Fruit fly (Drosophila melanogaster) whole organism, embryonic: ENCODE measurements around the gene lin-52.
A peak's percentile ranks its signal among the peaks of the same experiment; 100 is the strongest.

ENCODE experiments used
- B-H2 ChIP-seq: fragments of 200-800 bp; sonication (Bioruptor generic); optimal IDR thresholded peaks from 2 replicates; lab custom pipeline; 2018; ENCODE audit warnings: missing biosample characterization, mild to moderate bottlenecking, missing genetic modification characterization
- CG10366 ChIP-seq: fragments of 200-800 bp; sonication (Bioruptor generic); IDR thresholded peaks from 2 replicates; pipeline ENCODE4 v1.3.6; 2022; ENCODE audit warnings: missing biosample characterization, missing genetic modification characterization
- CG11093 ChIP-seq: fragments of 200-800 bp; sonication (Bioruptor generic); IDR thresholded peaks from 3 replicates; pipeline ENCODE4 v1.3.6; 2022; ENCODE audit warnings: missing biosample characterization, missing genetic modification characterization
- CG11723 ChIP-seq: fragments of 200-800 bp; sonication (Bioruptor generic); optimal IDR thresholded peaks from 2 replicates; lab custom pipeline; 2017; ENCODE audit warnings: missing biosample characterization, mild to moderate bottlenecking, missing genetic modification characterization
- CG12155 ChIP-seq: fragments of 200-800 bp; sonication (Bioruptor generic); optimal IDR thresholded peaks from 3 replicates; lab custom pipeline; 2016; ENCODE audit warnings: missing biosample characterization, missing genetic modification characterization
- CG13296 ChIP-seq: fragments of 200-800 bp; sonication (Bioruptor generic); optimal IDR thresholded peaks from 3 replicates; lab custom pipeline; 2018; ENCODE audit warnings: missing biosample characterization, mild to moderate bottlenecking, missing genetic modification characterization
- CG14860 ChIP-seq: fragments of 200-800 bp; sonication (Bioruptor generic); IDR thresholded peaks from 3 replicates; pipeline ENCODE4 v1.3.6; 2022; ENCODE audit warnings: missing biosample characterization, missing genetic modification characterization; ENCODE audit not compliant: partially characterized antibody
- CG17829 ChIP-seq: fragments of 200-800 bp; optimal IDR thresholded peaks from 2 replicates; lab custom pipeline; 2019; ENCODE audit warnings: missing biosample characterization, mild to moderate bottlenecking, missing genetic modification characterization, moderate library complexity
- CG2120 ChIP-seq: fragments of 200-800 bp; sonication (Bioruptor generic); optimal IDR thresholded peaks from 3 replicates; lab custom pipeline; 2016; ENCODE audit warnings: missing biosample characterization, missing genetic modification characterization
- CG33213 ChIP-seq: fragments of 200-800 bp; sonication (Bioruptor generic); optimal IDR thresholded peaks from 3 replicates; lab custom pipeline; 2016; ENCODE audit warnings: missing biosample characterization, missing genetic modification characterization
- CG6791 ChIP-seq: fragments of 200-800 bp; sonication (Bioruptor generic); IDR thresholded peaks from 3 replicates; pipeline ENCODE4 v1.3.6; 2022; ENCODE audit warnings: missing biosample characterization, missing genetic modification characterization; ENCODE audit not compliant: partially characterized antibody
- CG7786 ChIP-seq: fragments of 200-800 bp; sonication (Bioruptor generic); optimal IDR thresholded peaks from 2 replicates; lab custom pipeline; 2016; ENCODE audit warnings: missing biosample characterization, missing genetic modification characterization
- CG9727 ChIP-seq: fragments of 200-800 bp; sonication (Bioruptor generic); optimal IDR thresholded peaks from 3 replicates; lab custom pipeline; 2017; ENCODE audit warnings: missing biosample characterization, mild to moderate bottlenecking, missing genetic modification characterization
- Dek ChIP-seq: fragments of 200-800 bp; sonication (Bioruptor generic); optimal IDR thresholded peaks from 3 replicates; lab custom pipeline; 2019; ENCODE audit warnings: missing biosample characterization, mild to moderate bottlenecking, missing genetic modification characterization, moderate library complexity
- Hmr ChIP-seq: fragments of 200-800 bp; sonication (Bioruptor generic); optimal IDR thresholded peaks from 3 replicates; lab custom pipeline; 2017; ENCODE audit warnings: mild to moderate bottlenecking, missing biosample characterization, missing genetic modification reagents, missing genetic modification characterization
- Lim3 ChIP-seq: fragments of 200-800 bp; sonication (Bioruptor generic); IDR thresholded peaks from 2 replicates; pipeline ENCODE4 v1.3.6; 2022; ENCODE audit warnings: missing biosample characterization, missing genetic modification characterization
- Med ChIP-seq: fragments of 200-800 bp; sonication (Bioruptor generic); peaks from one replicate; lab custom pipeline; 2016; ENCODE audit warnings: missing biosample characterization, missing genetic modification characterization, mild to moderate bottlenecking, inconsistent platforms, moderate library complexity
- Nf-YA ChIP-seq: fragments of 200-800 bp; sonication (Bioruptor generic); IDR thresholded peaks from 2 replicates; pipeline ENCODE4 v1.3.6; 2022; ENCODE audit warnings: missing biosample characterization, missing genetic modification characterization
- Optix ChIP-seq: fragments of 200-800 bp; sonication (Bioruptor generic); IDR thresholded peaks from 3 replicates; pipeline ENCODE4 v1.3.6; 2022; ENCODE audit warnings: missing biosample characterization, missing genetic modification characterization
- Ravus ChIP-seq: fragments of 200-800 bp; sonication (Bioruptor generic); IDR thresholded peaks from 2 replicates; pipeline ENCODE4 v1.3.6; 2022; ENCODE audit warnings: missing biosample characterization, missing genetic modification characterization
- ato ChIP-seq: fragments of 200-800 bp; sonication (Bioruptor generic); IDR thresholded peaks from 2 replicates; pipeline ENCODE4 v1.3.6; 2022; ENCODE audit warnings: missing biosample characterization, missing genetic modification characterization; ENCODE audit not compliant: partially characterized antibody
- bigmax ChIP-seq: fragments of 200-800 bp; sonication (Bioruptor generic); optimal IDR thresholded peaks from 2 replicates; lab custom pipeline; 2018; ENCODE audit warnings: missing biosample characterization, mild to moderate bottlenecking, missing genetic modification characterization
- bsh ChIP-seq, 2 experiments: fragments of 200-800 bp; sonication (Bioruptor generic); optimal IDR thresholded peaks; 2 replicates each; lab custom pipeline; 2017 to 2018; ENCODE audit warnings: mild to moderate bottlenecking in 2 of 2, missing biosample characterization in 2 of 2, missing genetic modification characterization in 2 of 2, moderate library complexity in 1 of 2
- crp ChIP-seq, 2 experiments: fragments of 200-800 bp; sonication (Bioruptor generic); optimal IDR thresholded peaks; 2 replicates in 1 of 2; 3 replicates in 1 of 2; lab custom pipeline; 2017; ENCODE audit warnings: missing biosample characterization in 2 of 2, missing genetic modification characterization in 2 of 2, mild to moderate bottlenecking in 1 of 2, moderate library complexity in 1 of 2
- da ChIP-seq: fragments of 200-800 bp; sonication (Bioruptor generic); optimal IDR thresholded peaks from 2 replicates; lab custom pipeline; 2016; ENCODE audit warnings: missing biosample characterization, missing genetic modification characterization
- danr ChIP-seq: fragments of 200-800 bp; sonication (Bioruptor generic); IDR thresholded peaks from 2 replicates; pipeline ENCODE4 v1.3.6; 2022; ENCODE audit warnings: missing biosample characterization, missing genetic modification characterization
- esg ChIP-seq: fragments of 200-800 bp; sonication (Bioruptor generic); conservative IDR thresholded peaks from 2 replicates; pipeline ENCODE4 v1.3.6; 2022; ENCODE audit warnings: missing biosample characterization, missing genetic modification characterization
- eve ChIP-seq, 2 experiments: fragments of >200 bp; optimal IDR thresholded peaks; 2 replicates each; lab custom pipeline; 2017; ENCODE audit warnings: missing biosample characterization in 2 of 2, missing genetic modification characterization in 2 of 2
- exex ChIP-seq: fragments of 200-800 bp; sonication (Bioruptor generic); optimal IDR thresholded peaks from 4 replicates; lab custom pipeline; 2018; ENCODE audit warnings: missing biosample characterization, mild to moderate bottlenecking, missing genetic modification characterization, moderate library complexity
- gce ChIP-seq: fragments of 200-800 bp; sonication (Bioruptor generic); IDR thresholded peaks from 3 replicates; pipeline ENCODE4 v1.3.6; 2022; ENCODE audit warnings: missing biosample characterization, missing genetic modification characterization
- her ChIP-seq: fragments of 200-800 bp; sonication (Bioruptor generic); optimal IDR thresholded peaks from 2 replicates; lab custom pipeline; 2016; ENCODE audit warnings: missing biosample characterization, missing genetic modification characterization
- insv ChIP-seq, 2 experiments: fragments of 200-800 bp; sonication (Bioruptor generic); optimal IDR thresholded peaks; 3 replicates each; lab custom pipeline; 2016 to 2018; ENCODE audit warnings: missing biosample characterization in 2 of 2, missing genetic modification characterization in 2 of 2
- jumu ChIP-seq: fragments of 200-800 bp; sonication (Bioruptor generic); optimal IDR thresholded peaks from 3 replicates; lab custom pipeline; 2016; ENCODE audit warnings: missing biosample characterization, missing genetic modification characterization
- knrl ChIP-seq: fragments of 200-800 bp; sonication (Bioruptor generic); IDR thresholded peaks from 3 replicates; pipeline ENCODE4 v1.3.6; 2022; ENCODE audit warnings: missing biosample characterization, missing genetic modification characterization; ENCODE audit not compliant: partially characterized antibody
- lov ChIP-seq, 2 experiments: fragments of 200-800 bp in 1 of 2; fragments of >200 bp in 1 of 2; sonication (Bioruptor generic) in 1 of 2; IDR thresholded peaks in 1 of 2; optimal IDR thresholded peaks in 1 of 2; 2 replicates in 1 of 2; 3 replicates in 1 of 2; pipeline versions ENCODE4 v1.3.6 to Lab custom; 2017 to 2022; ENCODE audit warnings: missing biosample characterization in 1 of 2, missing genetic modification characterization in 1 of 2
- mirr ChIP-seq: fragments of 200-800 bp; sonication (Bioruptor generic); optimal IDR thresholded peaks from 3 replicates; lab custom pipeline; 2018; ENCODE audit warnings: missing biosample characterization, mild to moderate bottlenecking, missing genetic modification characterization
- nerfin-2 ChIP-seq: fragments of 200-800 bp; sonication (Bioruptor generic); IDR thresholded peaks from 2 replicates; pipeline ENCODE4 v1.3.6; 2022; ENCODE audit warnings: missing biosample characterization, missing genetic modification characterization; ENCODE audit not compliant: partially characterized antibody
- pita ChIP-seq: fragments of 200-800 bp; sonication (Bioruptor generic); optimal IDR thresholded peaks from 2 replicates; lab custom pipeline; 2017; ENCODE audit warnings: missing biosample characterization, mild to moderate bottlenecking, missing genetic modification characterization
- pzg ChIP-seq: fragments of 200-800 bp; sonication (Bioruptor generic); optimal IDR thresholded peaks from 3 replicates; lab custom pipeline; 2018; ENCODE audit warnings: missing biosample characterization, mild to moderate bottlenecking, missing genetic modification characterization, moderate library complexity
- salm ChIP-seq: fragments of 200-800 bp; sonication (Bioruptor generic); optimal IDR thresholded peaks from 2 replicates; lab custom pipeline; 2018; ENCODE audit warnings: missing biosample characterization, mild to moderate bottlenecking, missing genetic modification characterization
- sc ChIP-seq, 3 experiments: fragments of >200 bp in 2 of 3; fragments of 200-800 bp in 1 of 3; sonication (Bioruptor generic) in 1 of 3; optimal IDR thresholded peaks; 2 replicates in 2 of 3; 3 replicates in 1 of 3; lab custom pipeline; 2017; ENCODE audit warnings: mild to moderate bottlenecking in 1 of 3, missing biosample characterization in 1 of 3, missing genetic modification characterization in 1 of 3, missing genetic modification reagents in 1 of 3
- schlank ChIP-seq: fragments of 200-800 bp; sonication (Bioruptor generic); optimal IDR thresholded peaks from 2 replicates; lab custom pipeline; 2018; ENCODE audit warnings: missing biosample characterization, mild to moderate bottlenecking, missing genetic modification characterization
- slbo ChIP-seq: fragments of 200-800 bp; sonication (Bioruptor generic); IDR thresholded peaks from 2 replicates; pipeline ENCODE4 v1.3.6; 2022; ENCODE audit warnings: missing biosample characterization, missing genetic modification characterization
- sna ChIP-seq: fragments of 200-800 bp; sonication (Bioruptor generic); IDR thresholded peaks from 2 replicates; pipeline ENCODE4 v1.3.6; 2022; ENCODE audit warnings: missing biosample characterization, missing genetic modification characterization; ENCODE audit not compliant: partially characterized antibody
- sr ChIP-seq: fragments of 200-800 bp; sonication (Bioruptor generic); IDR thresholded peaks from 3 replicates; pipeline ENCODE4 v1.3.6; 2022; ENCODE audit warnings: missing biosample characterization, missing genetic modification characterization
- stwl ChIP-seq: fragments of 200-800 bp; sonication (Bioruptor generic); optimal IDR thresholded peaks from 3 replicates; lab custom pipeline; 2018; ENCODE audit warnings: missing biosample characterization, mild to moderate bottlenecking, missing genetic modification characterization, moderate library complexity
- sug ChIP-seq: fragments of 200-800 bp; optimal IDR thresholded peaks from 2 replicates; lab custom pipeline; 2019; ENCODE audit warnings: missing biosample characterization, mild to moderate bottlenecking, missing genetic modification characterization, moderate library complexity
- vfl ChIP-seq: fragments of 200-800 bp; sonication (Bioruptor generic); optimal IDR thresholded peaks from 2 replicates; lab custom pipeline; 2016; ENCODE audit warnings: missing biosample characterization, missing genetic modification characterization

Gene lin-52

dm6 chrX:5735268-5735941 is 19.4 kb downstream of the lin-52 start (continued):
- TF ChIP-seq CG12155 (GFP tag; lab: Kevin White, UChicago) (peak; percentile 69), her (GFP tag; lab: Kevin White, UChicago) (no peak), salm (peak; percentile 48), CG17829 (tag; lab: Kevin White, UChicago) (peak; percentile 76), vfl (GFP tag; lab: Kevin White, UChicago) (no peak), da (GFP tag; lab: Kevin White, UChicago) (no peak), ato (GFP tag; lab: Robert Waterston, UW) (no peak), stwl (tag; lab: Kevin White, UChicago) (no peak), knrl (GFP tag; lab: Robert Waterston, UW) (no peak), CG9727 (GFP tag; lab: Kevin White, UChicago) (peak; percentile 66), Dek (tag; lab: Kevin White, UChicago) (peak; percentile 78), B-H2 (GFP tag; lab: Kevin White, UChicago) (no peak), CG6791 (GFP tag; lab: Robert Waterston, UW) (no peak), Med (GFP tag; lab: Kevin White, UChicago) (peak; percentile 94), nerfin-2 (GFP tag; lab: Robert Waterston, UW) (no peak), pzg (GFP tag; lab: Kevin White, UChicago) (no peak), CG7786 (peak; percentile 24), CG10366 (GFP tag; lab: Robert Waterston, UW) (peak; percentile 78), danr (GFP tag; lab: Robert Waterston, UW) (no peak), slbo (peak; percentile 90), CG11723 (GFP tag; lab: Kevin White, UChicago) (peak; percentile 67), lov (optimal IDR thresholded peaks at IDR 0.05; lab: Kevin White, UChicago) (no peak), lov (GFP tag; IDR thresholded peaks at IDR 0.05; lab: Robert Waterston, UW) (no peak), sug (tag; lab: Kevin White, UChicago) (peak; percentile 26), exex (peak; percentile 10), jumu (GFP tag; lab: Kevin White, UChicago) (peak; percentile 40), Nf-YA (GFP tag; lab: Robert Waterston, UW) (no peak), CG14860 (GFP tag; lab: Robert Waterston, UW) (no peak), sna (GFP tag; lab: Robert Waterston, UW) (no peak), esg (peak; percentile 76), Optix (GFP tag; lab: Robert Waterston, UW) (no peak), sr (0 out of 3 replicates have a peak, but pooled peaks have one; percentile 42), bigmax (GFP tag; lab: Kevin White, UChicago) (no peak), schlank (tag; lab: Kevin White, UChicago) (peak; percentile 61), gce (GFP tag; lab: Robert Waterston, UW) (peak; percentile 74; the same call in 2 of the 3 replicates), mirr (GFP tag; lab: Kevin White, UChicago) (no peak), pita (GFP tag; lab: Kevin White, UChicago) (no peak), CG2120 (GFP tag; lab: Kevin White, UChicago) (peak; percentile 88), CG13296 (GFP tag; lab: Kevin White, UChicago) (peak; percentile 40), sc (optimal IDR thresholded peaks at IDR 0.05; lab: Kevin White, UChicago) (no peak), sc (GFP tag; optimal IDR thresholded peaks at IDR 0.05; lab: Kevin White, UChicago) (no peak), insv (GFP tag; optimal IDR thresholded peaks at IDR 0.05; lab: Kevin White, UChicago) (no peak), crp (GFP tag; optimal IDR thresholded peaks at IDR 0.05; lab: Kevin White, UChicago) (no peak), Lim3 (GFP tag; lab: Robert Waterston, UW) (no peak), Hmr (peak; percentile 77), CG33213 (GFP tag; lab: Kevin White, UChicago) (no peak), bsh (GFP tag; optimal IDR thresholded peaks at IDR 0.05; lab: Kevin White, UChicago) (peak; percentile 64 to 85), eve (GFP tag; optimal IDR thresholded peaks at IDR 0.05; lab: Kevin White, UChicago) (no peak), CG11093 (GFP tag; lab: Robert Waterston, UW) (peak; percentile 41; the same call in 1 of the 3 replicates), Ravus (peak; percentile 30)
